Fruit fly (Drosophila melanogaster): Measurements from ENCODE around the gene CG16854.

DNA sequence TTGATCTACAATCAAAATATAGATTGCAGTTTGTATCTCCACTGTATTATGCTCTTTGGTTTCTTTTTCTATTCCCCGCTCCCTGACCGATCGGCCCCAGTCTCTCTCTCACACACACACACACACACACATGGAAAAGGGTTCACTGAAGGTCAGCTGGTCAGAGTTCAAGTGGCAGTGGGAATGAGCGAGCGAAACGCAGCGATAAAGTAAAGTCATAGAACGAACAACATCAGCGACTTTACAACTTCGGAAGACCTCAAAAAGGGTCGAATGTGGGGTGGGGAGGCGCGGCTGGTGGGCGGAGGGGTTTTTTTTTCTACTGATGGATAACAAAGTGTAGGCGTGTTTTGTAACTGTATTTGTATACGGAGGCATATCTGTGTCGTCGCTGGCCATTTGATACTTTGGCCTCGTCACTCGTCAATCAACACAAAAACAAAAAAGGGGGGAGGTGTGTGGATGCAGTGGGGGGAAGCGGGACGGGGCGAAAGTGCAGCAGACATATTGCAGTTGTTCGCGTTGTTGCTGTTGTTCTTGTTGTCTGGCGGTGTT is 28.3 kb upstream of the CG16854 start:
- TF ChIP-seq Dll (optimal IDR thresholded peaks at IDR 0.05) = no peak
- TF ChIP-seq usp (GFP tag; optimal IDR thresholded peaks at IDR 0.05) = no peak
- no peak for TF ChIP-seq CG8478 (optimal IDR thresholded peaks at IDR 0.05)
- TF ChIP-seq EcR (GFP tag; optimal IDR thresholded peaks at IDR 0.05) = no peak
- no peak for TF ChIP-seq psq (optimal IDR thresholded peaks at IDR 0.05)
- no peak for TF ChIP-seq pan (optimal IDR thresholded peaks at IDR 0.05)

All from whole organism.